Worm (Caenorhabditis elegans): ENCODE measurements around the gene F18E3.10.

F18E3.10 gene

ce11 chrV:7416569-7416968, 7.7 kb downstream of the F18E3.10 start:
- TF ChIP-seq unc-98 (GFP tag; IDR thresholded peaks at IDR 0.05) (no peak), lin-35 (GFP tag; optimal IDR thresholded peaks at IDR 0.05) (peak in 1 of 2 experiments; percentile 17)

- peak in 1 of 2 experiments; percentile 69 for TF ChIP-seq lin-35 (GFP tag; optimal IDR thresholded peaks at IDR 0.05)
- no peak for TF ChIP-seq ztf-11 (tag; optimal IDR thresholded peaks at IDR 0.05)
- TF ChIP-seq skn-1 (tag; optimal IDR thresholded peaks at IDR 0.05): peak; percentile 65
- no peak for TF ChIP-seq mef-2 (tag; optimal IDR thresholded peaks at IDR 0.05)
- no peak for TF ChIP-seq ama-1 (optimal IDR thresholded peaks at IDR 0.05)
- peak in 1 of 3 experiments; percentile 24 for TF ChIP-seq dpl-1 (GFP tag; optimal IDR thresholded peaks at IDR 0.05)
- TF ChIP-seq blmp-1 (tag; optimal IDR thresholded peaks at IDR 0.05): peak; percentile 90
- TF ChIP-seq xbp-1 (tag; optimal IDR thresholded peaks at IDR 0.05): no peak
- peak; percentile 71 for TF ChIP-seq lin-14 (GFP tag; optimal IDR thresholded peaks at IDR 0.05)
- no peak for TF ChIP-seq lir-3 (tag; optimal IDR thresholded peaks at IDR 0.05; ENCODE audit: poor library complexity)
- no peak for TF ChIP-seq irx-1 (tag; optimal IDR thresholded peaks at IDR 0.05)
- peak in 1 of 2 experiments; percentile 83 for TF ChIP-seq mdl-1 (tag; optimal IDR thresholded peaks at IDR 0.05)
- no peak for TF ChIP-seq aly-2 (tag; optimal IDR thresholded peaks at IDR 0.05)
- no peak for TF ChIP-seq hpl-2 (GFP tag; optimal IDR thresholded peaks at IDR 0.05)
- no peak for TF ChIP-seq ets-5 (GFP tag; IDR thresholded peaks at IDR 0.05)
- TF ChIP-seq jun-1 (tag; optimal IDR thresholded peaks at IDR 0.05): peak; percentile 7
- TF ChIP-seq pax-3 (tag; optimal IDR thresholded peaks at IDR 0.05): no peak
- no peak for TF ChIP-seq C04F5.9 (tag; optimal IDR thresholded peaks at IDR 0.05)
- no peak for TF ChIP-seq C34B4.2 (tag; optimal IDR thresholded peaks at IDR 0.05)
- TF ChIP-seq ztf-4 (tag; optimal IDR thresholded peaks at IDR 0.05): peak; percentile 50
- no peak for TF ChIP-seq sox-4 (tag; optimal IDR thresholded peaks at IDR 0.05)
- TF ChIP-seq F16B12.6 (tag; optimal IDR thresholded peaks at IDR 0.05): no peak
- peak; percentile 34 for TF ChIP-seq nhr-47 (tag; optimal IDR thresholded peaks at IDR 0.05)
- peak in 5 of 6 experiments; percentile 43 to 97 (median 69) for TF ChIP-seq elt-3 (tag; optimal IDR thresholded peaks at IDR 0.05)
- peak; percentile 88 for TF ChIP-seq nhr-71 (tag; optimal IDR thresholded peaks at IDR 0.05)
- no peak for TF ChIP-seq ceh-88 (GFP tag; IDR thresholded peaks at IDR 0.05)
- TF ChIP-seq ceh-82 (tag; optimal IDR thresholded peaks at IDR 0.05): no peak
- TF ChIP-seq nhr-20 (tag; optimal IDR thresholded peaks at IDR 0.05): peak; percentile 95
- TF ChIP-seq mep-1 (tag; optimal IDR thresholded peaks at IDR 0.05): no peak
- no peak for TF ChIP-seq Y116A8C.19 (tag; optimal IDR thresholded peaks at IDR 0.05; ENCODE audit: borderline replicate concordance)
- TF ChIP-seq unc-98 (GFP tag; IDR thresholded peaks at IDR 0.05): no peak
- TF ChIP-seq fkh-4 (tag; optimal IDR thresholded peaks at IDR 0.05; ENCODE audit: borderline replicate concordance): no peak
- no peak for TF ChIP-seq egl-27 (tag; optimal IDR thresholded peaks at IDR 0.05)
- no peak for TF ChIP-seq dsc-1 (tag; optimal IDR thresholded peaks at IDR 0.05)
- TF ChIP-seq fos-1 (tag; optimal IDR thresholded peaks at IDR 0.05): no peak
- TF ChIP-seq hlh-4 (tag; optimal IDR thresholded peaks at IDR 0.05): no peak
- TF ChIP-seq unc-130 (tag; optimal IDR thresholded peaks at IDR 0.05): peak; percentile 32
- no peak for TF ChIP-seq fkh-10 (GFP tag; optimal IDR thresholded peaks at IDR 0.05)
- TF ChIP-seq efl-3 (GFP tag; optimal IDR thresholded peaks at IDR 0.05): no peak
- TF ChIP-seq hlh-17 (GFP tag; optimal IDR thresholded peaks at IDR 0.05; ENCODE audit: borderline replicate concordance): no peak
- peak; percentile 43 for TF ChIP-seq C16A3.4 (tag; optimal IDR thresholded peaks at IDR 0.05)
- TF ChIP-seq nhr-19 (GFP tag; conservative IDR thresholded peaks at IDR 0.05): peak; percentile 97
- TF ChIP-seq rnt-1 (tag; optimal IDR thresholded peaks at IDR 0.05): no peak
- TF ChIP-seq vab-15 (tag; optimal IDR thresholded peaks at IDR 0.05): no peak
- peak; percentile 70 for TF ChIP-seq tbx-2 (tag; optimal IDR thresholded peaks at IDR 0.05)
- no peak for TF ChIP-seq efl-1 (optimal IDR thresholded peaks at IDR 0.05)
- peak in 1 of 2 experiments; percentile 89 for TF ChIP-seq efl-1 (GFP tag; optimal IDR thresholded peaks at IDR 0.05 in 1 of 2)
- peak; percentile 74 for TF ChIP-seq snu-23 (GFP tag; optimal IDR thresholded peaks at IDR 0.05)
- TF ChIP-seq nhr-90 (tag; optimal IDR thresholded peaks at IDR 0.05; ENCODE audit: poor library complexity): peak; percentile 78
- no peak for TF ChIP-seq nhr-237 (tag; optimal IDR thresholded peaks at IDR 0.05)
These were observed 8.3 kb downstream of the F18E3.10 start, which contains the start of gene F18E3.13 for ce11 chrV:7415780-7416428. Gene F18E3.13 (plus strand): TSS chrV:7416164.
